Worm (Caenorhabditis elegans) whole organism, mixed stage, embryonic: Measurements from ENCODE around the gene T05C1.2.

Source experiments
- ces-1 ChIP-seq: fragments of 150-350 bp; optimal IDR thresholded peaks from 2 replicates; lab custom pipeline; 2014; ENCODE audit warnings: missing biosample characterization, missing genetic modification reagents, missing genetic modification characterization
- mep-1 ChIP-seq: fragments of 150-350 bp; optimal IDR thresholded peaks from 2 replicates; lab custom pipeline; 2017; ENCODE audit warnings: missing biosample characterization, missing genetic modification reagents, missing genetic modification characterization, inconsistent platforms
- nhr-237 ChIP-seq: fragments of 150-350 bp; optimal IDR thresholded peaks from 2 replicates; lab custom pipeline; 2014; ENCODE audit warnings: missing biosample characterization, missing genetic modification characterization
- pha-4 ChIP-seq: fragments of 150-350 bp; optimal IDR thresholded peaks from 2 replicates; lab custom pipeline; 2018; ENCODE audit warnings: missing biosample characterization, missing genetic modification reagents, missing genetic modification characterization
- snpc-4 ChIP-seq: fragments of 150-350 bp; optimal IDR thresholded peaks from 2 replicates; lab custom pipeline; 2014; ENCODE audit warnings: missing biosample characterization, missing genetic modification characterization
- ztf-11 ChIP-seq: fragments of 150-350 bp; optimal IDR thresholded peaks from 2 replicates; lab custom pipeline; 2014; ENCODE audit warnings: missing biosample characterization, missing genetic modification characterization

ce11 chrII:4462842-4463241 is 19.1 kb downstream of the T05C1.2 start:
- TF ChIP-seq ztf-11 (tag; lab: Kevin White, UChicago) (no peak), nhr-237 (no peak), ces-1 (GFP tag; lab: Kevin White, UChicago) (no peak), mep-1 (tag; lab: Kevin White, UChicago) (no peak), pha-4 (no peak), snpc-4 (tag; lab: Kevin White, UChicago) (no peak)
